Worm (Caenorhabditis elegans) whole organism, mixed stage, embryonic: ENCODE results near the gene rga-1.

Experiments
- cnd-1 ChIP-seq: fragments of 200-800 bp; sonication (Bioruptor generic); optimal IDR thresholded peaks from 2 replicates; lab custom pipeline; 2018; ENCODE audit warnings: mild to moderate bottlenecking, missing genetic modification characterization, missing compliant biosample characterization
- mep-1 ChIP-seq: fragments of 150-350 bp; optimal IDR thresholded peaks from 2 replicates; lab custom pipeline; 2017; ENCODE audit warnings: missing biosample characterization, missing genetic modification reagents, missing genetic modification characterization, inconsistent platforms
- pha-4 ChIP-seq: fragments of 150-350 bp; optimal IDR thresholded peaks from 2 replicates; lab custom pipeline; 2018; ENCODE audit warnings: missing biosample characterization, missing genetic modification reagents, missing genetic modification characterization
- unc-39 ChIP-seq: fragments of 150-350 bp; optimal IDR thresholded peaks from 2 replicates; lab custom pipeline; 2014; ENCODE audit warnings: missing biosample characterization, missing genetic modification characterization

DNA sequence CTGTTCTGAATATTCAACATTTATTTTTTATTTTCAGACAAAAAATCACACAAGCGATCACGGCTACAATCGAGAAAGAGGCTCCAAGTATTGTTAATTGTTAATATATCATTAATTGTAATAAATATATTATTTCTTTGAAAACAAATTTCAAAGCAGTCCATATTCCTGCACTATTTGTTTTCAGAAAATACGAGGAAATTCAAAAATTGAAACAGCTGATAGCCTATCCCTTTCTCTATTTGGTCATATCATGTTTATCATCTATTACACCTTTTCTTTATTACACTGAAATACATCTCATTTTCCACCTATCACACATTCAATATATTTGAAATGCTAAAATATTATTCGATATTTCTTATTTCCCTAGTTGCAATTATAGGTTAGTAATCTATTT lies 19.7 kb upstream of the rga-1 start, which contains the start of gene W02B12.13:
- TF ChIP-seq pha-4 (tag; lab: Kevin White, UChicago) (no peak), cnd-1 (tag; lab: Kevin White, UChicago) (no peak), unc-39 (tag; lab: Kevin White, UChicago) (no peak), mep-1 (tag; lab: Kevin White, UChicago) (no peak)
